Fruit fly (Drosophila melanogaster) whole organism, embryonic: Measurements from ENCODE around the gene CG13766.

Source experiments
- B-H1 ChIP-seq: fragments of 200-800 bp; sonication (Bioruptor generic); IDR thresholded peaks from 3 replicates; pipeline ENCODE4 v1.3.6; 2022; ENCODE audit warnings: missing biosample characterization, missing genetic modification characterization
- B-H2 ChIP-seq: fragments of 200-800 bp; sonication (Bioruptor generic); optimal IDR thresholded peaks from 2 replicates; lab custom pipeline; 2018; ENCODE audit warnings: missing biosample characterization, mild to moderate bottlenecking, missing genetic modification characterization
- C15 ChIP-seq: fragments of 200-800 bp; sonication (Bioruptor generic); IDR thresholded peaks from 3 replicates; pipeline ENCODE4 v1.3.6; 2022; ENCODE audit warnings: missing biosample characterization, missing genetic modification characterization
- CG10654 ChIP-seq: fragments of 200-800 bp; sonication (Bioruptor generic); optimal IDR thresholded peaks from 2 replicates; lab custom pipeline; 2016; ENCODE audit warnings: missing biosample characterization, missing genetic modification characterization
- CG13775 ChIP-seq: fragments of 200-800 bp; sonication (Bioruptor generic); optimal IDR thresholded peaks from 3 replicates; lab custom pipeline; 2017; ENCODE audit warnings: missing biosample characterization, mild to moderate bottlenecking, missing genetic modification characterization
- CG14860 ChIP-seq: fragments of 200-800 bp; sonication (Bioruptor generic); IDR thresholded peaks from 3 replicates; pipeline ENCODE4 v1.3.6; 2022; ENCODE audit warnings: missing biosample characterization, missing genetic modification characterization; ENCODE audit not compliant: partially characterized antibody
- CG17328 ChIP-seq: fragments of 200-800 bp; sonication (Bioruptor generic); IDR thresholded peaks from 2 replicates; pipeline ENCODE4 v1.3.6; 2022; ENCODE audit warnings: missing biosample characterization, missing genetic modification characterization
- CG18476 ChIP-seq: fragments of 200-800 bp; sonication (Bioruptor generic); optimal IDR thresholded peaks from 2 replicates; lab custom pipeline; 2016; ENCODE audit warnings: missing biosample characterization, mild to moderate bottlenecking, missing genetic modification characterization
- CG3407 ChIP-seq: fragments of 200-800 bp; sonication (Bioruptor generic); optimal IDR thresholded peaks from 2 replicates; lab custom pipeline; 2018; ENCODE audit warnings: missing biosample characterization, mild to moderate bottlenecking, missing genetic modification characterization
- CG4404 ChIP-seq: fragments of 200-800 bp; sonication (Bioruptor generic); IDR thresholded peaks from 2 replicates; pipeline ENCODE4 v1.3.6; 2022; ENCODE audit warnings: missing biosample characterization, missing genetic modification characterization
- CG4424 ChIP-seq: fragments of 200-800 bp; sonication (Bioruptor generic); optimal IDR thresholded peaks from 3 replicates; lab custom pipeline; 2016; ENCODE audit warnings: missing biosample characterization, missing genetic modification characterization
- CG4820 ChIP-seq: fragments of 200-800 bp; sonication (Bioruptor generic); optimal IDR thresholded peaks from 3 replicates; lab custom pipeline; 2016; ENCODE audit warnings: missing biosample characterization, missing genetic modification characterization
- CG4854 ChIP-seq: fragments of 200-800 bp; sonication (Bioruptor generic); optimal IDR thresholded peaks from 2 replicates; lab custom pipeline; 2016; ENCODE audit warnings: missing biosample characterization, missing genetic modification characterization, inconsistent platforms
- CG7357 ChIP-seq: fragments of 200-800 bp; sonication (Bioruptor generic); IDR thresholded peaks from 3 replicates; pipeline ENCODE4 v1.3.6; 2022; ENCODE audit warnings: missing biosample characterization, missing genetic modification characterization
- CG8765 ChIP-seq: fragments of 200-800 bp; sonication (Bioruptor generic); IDR thresholded peaks from 2 replicates; pipeline ENCODE4 v1.3.6; 2022; ENCODE audit warnings: missing biosample characterization, missing genetic modification characterization
- CG8924 ChIP-seq: fragments of 200-800 bp; optimal IDR thresholded peaks from 3 replicates; lab custom pipeline; 2019; ENCODE audit warnings: missing biosample characterization, mild to moderate bottlenecking, missing genetic modification characterization, moderate library complexity
- CG9727 ChIP-seq: fragments of 200-800 bp; sonication (Bioruptor generic); optimal IDR thresholded peaks from 3 replicates; lab custom pipeline; 2017; ENCODE audit warnings: missing biosample characterization, mild to moderate bottlenecking, missing genetic modification characterization
- Deaf1 ChIP-seq: fragments of 200-800 bp; optimal IDR thresholded peaks from 3 replicates; lab custom pipeline; 2019; ENCODE audit warnings: missing biosample characterization, mild to moderate bottlenecking, missing genetic modification characterization, moderate library complexity
- Hand ChIP-seq: fragments of 200-800 bp; sonication (Bioruptor generic); optimal IDR thresholded peaks from 2 replicates; lab custom pipeline; 2017; ENCODE audit warnings: mild to moderate bottlenecking, missing biosample characterization, missing genetic modification reagents, missing genetic modification characterization
- Hr78 ChIP-seq, 2 experiments: fragments of 200-800 bp in 1 of 2; fragments of >200 bp in 1 of 2; sonication (Bioruptor generic) in 1 of 2; optimal IDR thresholded peaks; 2 replicates each; lab custom pipeline; 2017 to 2019; ENCODE audit warnings: missing biosample characterization in 2 of 2, missing genetic modification characterization in 2 of 2, mild to moderate bottlenecking in 1 of 2, moderate library complexity in 1 of 2
- Mes4 ChIP-seq: fragments of 200-800 bp; sonication (Bioruptor generic); optimal IDR thresholded peaks from 2 replicates; lab custom pipeline; 2016; ENCODE audit warnings: missing biosample characterization, missing genetic modification characterization
- NC2α ChIP-seq: fragments of 200-800 bp; sonication (Bioruptor generic); optimal IDR thresholded peaks from 2 replicates; lab custom pipeline; 2016; ENCODE audit warnings: missing biosample characterization, missing genetic modification characterization
- Nf-YB ChIP-seq: fragments of 200-800 bp; sonication (Bioruptor generic); optimal IDR thresholded peaks from 3 replicates; lab custom pipeline; 2019; ENCODE audit warnings: missing biosample characterization, mild to moderate bottlenecking, missing genetic modification characterization, moderate library complexity
- Pdp1 ChIP-seq, 2 experiments: fragments of 200-800 bp; sonication (Bioruptor generic); optimal IDR thresholded peaks; 3 replicates each; lab custom pipeline; 2016; ENCODE audit warnings: missing biosample characterization in 2 of 2, missing genetic modification characterization in 2 of 2, mild to moderate bottlenecking in 1 of 2, moderate library complexity in 1 of 2
- TFAM ChIP-seq: fragments of 200-800 bp; sonication (Bioruptor generic); optimal IDR thresholded peaks from 2 replicates; lab custom pipeline; 2017; ENCODE audit warnings: missing biosample characterization, missing genetic modification characterization, inconsistent platforms
- Tbp ChIP-seq: fragments of >200 bp; optimal IDR thresholded peaks from 2 replicates; lab custom pipeline; 2018; ENCODE audit warnings: missing biosample characterization, missing genetic modification characterization
- al ChIP-seq: fragments of 200-800 bp; sonication (Bioruptor generic); IDR thresholded peaks from 2 replicates; pipeline ENCODE4 v1.3.6; 2022; ENCODE audit warnings: missing biosample characterization, missing genetic modification characterization
- amos ChIP-seq: fragments of 200-800 bp; sonication (Bioruptor generic); IDR thresholded peaks from 2 replicates; pipeline ENCODE4 v1.3.6; 2022; ENCODE audit warnings: missing biosample characterization, missing genetic modification characterization; ENCODE audit not compliant: partially characterized antibody
- bsh ChIP-seq, 2 experiments: fragments of 200-800 bp; sonication (Bioruptor generic); optimal IDR thresholded peaks; 2 replicates each; lab custom pipeline; 2017 to 2018; ENCODE audit warnings: mild to moderate bottlenecking in 2 of 2, missing biosample characterization in 2 of 2, missing genetic modification characterization in 2 of 2, moderate library complexity in 1 of 2
- cato ChIP-seq: fragments of 200-800 bp; sonication (Bioruptor generic); optimal IDR thresholded peaks from 2 replicates; lab custom pipeline; 2016; ENCODE audit warnings: missing biosample characterization, missing genetic modification characterization, borderline replicate concordance
- chif ChIP-seq, 2 experiments: fragments of 200-800 bp; sonication (Bioruptor generic); optimal IDR thresholded peaks; 3 replicates each; lab custom pipeline; 2016; ENCODE audit warnings: missing biosample characterization in 2 of 2, missing genetic modification characterization in 2 of 2
- crc ChIP-seq: fragments of 200-800 bp; sonication (Bioruptor generic); optimal IDR thresholded peaks from 2 replicates; lab custom pipeline; 2016; ENCODE audit warnings: missing biosample characterization, missing genetic modification characterization
- crol ChIP-seq: fragments of 200-800 bp; sonication (Bioruptor generic); IDR thresholded peaks from 2 replicates; pipeline ENCODE4 v1.3.6; 2022; ENCODE audit warnings: missing biosample characterization, missing genetic modification characterization
- emc ChIP-seq: fragments of 200-800 bp; sonication (Bioruptor generic); optimal IDR thresholded peaks from 2 replicates; lab custom pipeline; 2016; ENCODE audit warnings: missing biosample characterization, missing genetic modification characterization
- exex ChIP-seq: fragments of 200-800 bp; sonication (Bioruptor generic); optimal IDR thresholded peaks from 4 replicates; lab custom pipeline; 2018; ENCODE audit warnings: missing biosample characterization, mild to moderate bottlenecking, missing genetic modification characterization, moderate library complexity
- gcm ChIP-seq: fragments of 200-800 bp; sonication (Bioruptor generic); optimal IDR thresholded peaks from 2 replicates; lab custom pipeline; 2019; ENCODE audit warnings: missing biosample characterization, mild to moderate bottlenecking, missing genetic modification characterization, moderate library complexity
- gcm2 ChIP-seq: fragments of 200-800 bp; sonication (Bioruptor generic); optimal IDR thresholded peaks from 2 replicates; lab custom pipeline; 2016; ENCODE audit warnings: missing biosample characterization, missing genetic modification characterization
- ham ChIP-seq: fragments of 200-800 bp; sonication (Bioruptor generic); IDR thresholded peaks from 2 replicates; pipeline ENCODE4 v1.3.6; 2022; ENCODE audit warnings: missing biosample characterization, missing genetic modification characterization
- her ChIP-seq: fragments of 200-800 bp; sonication (Bioruptor generic); optimal IDR thresholded peaks from 2 replicates; lab custom pipeline; 2016; ENCODE audit warnings: missing biosample characterization, missing genetic modification characterization
- hth ChIP-seq: fragments of >200 bp; optimal IDR thresholded peaks from 2 replicates; lab custom pipeline; 2017; ENCODE audit warnings: inconsistent platforms
- kay ChIP-seq: fragments of 200-800 bp; sonication (Bioruptor generic); optimal IDR thresholded peaks from 2 replicates; lab custom pipeline; 2016; ENCODE audit warnings: missing biosample characterization, missing genetic modification characterization
- nau ChIP-seq: fragments of 200-800 bp; sonication (Bioruptor generic); optimal IDR thresholded peaks from 3 replicates; lab custom pipeline; 2017; ENCODE audit warnings: missing biosample characterization, mild to moderate bottlenecking, missing genetic modification characterization, missing genetic modification reagents
- pfk ChIP-seq: fragments of 200-800 bp; sonication (Bioruptor generic); optimal IDR thresholded peaks from 2 replicates; lab custom pipeline; 2018; ENCODE audit warnings: missing biosample characterization, mild to moderate bottlenecking, missing genetic modification characterization, moderate library complexity
- psq ChIP-seq: fragments of 200-800 bp; sonication (Bioruptor generic); optimal IDR thresholded peaks from 2 replicates; lab custom pipeline; 2017; ENCODE audit warnings: missing biosample characterization, missing genetic modification characterization
- sc ChIP-seq, 3 experiments: fragments of >200 bp in 2 of 3; fragments of 200-800 bp in 1 of 3; sonication (Bioruptor generic) in 1 of 3; optimal IDR thresholded peaks; 2 replicates in 2 of 3; 3 replicates in 1 of 3; lab custom pipeline; 2017; ENCODE audit warnings: mild to moderate bottlenecking in 1 of 3, missing biosample characterization in 1 of 3, missing genetic modification characterization in 1 of 3, missing genetic modification reagents in 1 of 3
- sd ChIP-seq: fragments of 200-800 bp; sonication (Bioruptor generic); optimal IDR thresholded peaks from 3 replicates; lab custom pipeline; 2018; ENCODE audit warnings: missing biosample characterization, mild to moderate bottlenecking, missing genetic modification characterization, moderate library complexity
- sug ChIP-seq: fragments of 200-800 bp; optimal IDR thresholded peaks from 2 replicates; lab custom pipeline; 2019; ENCODE audit warnings: missing biosample characterization, mild to moderate bottlenecking, missing genetic modification characterization, moderate library complexity
- tap ChIP-seq: fragments of 200-800 bp; optimal IDR thresholded peaks from 3 replicates; lab custom pipeline; 2019; ENCODE audit warnings: missing biosample characterization, mild to moderate bottlenecking, missing genetic modification characterization, moderate library complexity
- z ChIP-seq: fragments of 200-800 bp; sonication (Bioruptor generic); IDR thresholded peaks from 3 replicates; pipeline ENCODE4 v1.3.6; 2022; ENCODE audit warnings: missing biosample characterization, missing genetic modification characterization
- zfh2 ChIP-seq: fragments of 200-800 bp; sonication (Bioruptor generic); optimal IDR thresholded peaks from 2 replicates; lab custom pipeline; 2016; ENCODE audit warnings: missing biosample characterization, missing genetic modification characterization

CG13766 gene

DNA sequence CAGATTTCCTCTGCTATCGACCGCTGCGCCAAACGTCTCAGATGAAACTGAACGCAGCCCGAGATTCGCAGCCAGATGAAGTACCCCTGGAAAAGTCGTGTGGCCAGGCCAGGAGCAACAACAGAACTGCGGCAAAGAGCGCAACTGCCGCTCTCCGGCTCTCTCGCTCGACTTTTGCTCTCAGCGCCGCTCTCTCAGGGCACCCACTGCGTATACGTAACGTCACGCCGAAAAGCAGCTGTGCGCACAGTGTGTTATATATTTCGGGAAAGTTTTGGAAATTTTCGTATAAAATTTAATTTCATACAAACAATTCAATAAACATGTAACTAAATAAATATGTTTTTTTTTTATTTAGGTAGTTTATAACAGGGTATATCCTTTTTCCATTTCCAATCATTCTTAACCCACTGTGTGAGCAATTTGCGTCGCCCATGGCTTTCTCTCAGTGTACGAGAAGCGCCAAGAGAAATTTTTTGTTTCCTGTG, 35.1 kb upstream of the CG13766 start, which contains the start of gene Dpp10 (continued):
- TF ChIP-seq Pdp1 (GFP tag; optimal IDR thresholded peaks at IDR 0.05; lab: Kevin White, UChicago): peak; percentile 87
- TF ChIP-seq CG4404: peak; percentile 92
- TF ChIP-seq CG3407 (GFP tag; lab: Kevin White, UChicago): peak; percentile 69
- 0 out of 3 replicates have a peak, but pooled peaks have one; percentile 14 for TF ChIP-seq CG14860
- TF ChIP-seq Deaf1 (tag; lab: Kevin White, UChicago): peak; percentile 74
- peak; percentile 80 for TF ChIP-seq her (GFP tag; lab: Kevin White, UChicago)
- TF ChIP-seq nau: peak; percentile 80
- TF ChIP-seq ham: peak; percentile 93
- TF ChIP-seq sc (optimal IDR thresholded peaks at IDR 0.05; lab: Kevin White, UChicago): no peak
- peak; percentile 61 for TF ChIP-seq sc (GFP tag; optimal IDR thresholded peaks at IDR 0.05; lab: Kevin White, UChicago)
- no peak for TF ChIP-seq hth
- peak; percentile 79 for TF ChIP-seq tap (tag; lab: Kevin White, UChicago)
- no peak for TF ChIP-seq Hr78 (GFP tag; optimal IDR thresholded peaks at IDR 0.05; lab: Kevin White, UChicago)
- TF ChIP-seq bsh (GFP tag; optimal IDR thresholded peaks at IDR 0.05; lab: Kevin White, UChicago): no peak
- peak; percentile 73 for TF ChIP-seq sd
- TF ChIP-seq Mes4 (GFP tag; lab: Kevin White, UChicago): peak; percentile 62
- TF ChIP-seq z (GFP tag; lab: Robert Waterston, UW): 0 out of 3 replicates have a peak, but pooled peaks have one; percentile 37
- no peak; the same call in 1 of the 2 replicates for TF ChIP-seq amos (GFP tag; lab: Robert Waterston, UW)
- TF ChIP-seq crol (GFP tag; lab: Robert Waterston, UW): no peak
- TF ChIP-seq CG13775 (GFP tag; lab: Kevin White, UChicago): peak; percentile 85
- TF ChIP-seq cato (GFP tag; lab: Kevin White, UChicago): peak; percentile 55
- TF ChIP-seq al (GFP tag; lab: Robert Waterston, UW): peak; percentile 96
- TF ChIP-seq gcm (GFP tag; lab: Kevin White, UChicago): peak; percentile 68
- peak; percentile 92 for TF ChIP-seq B-H1 (GFP tag; lab: Robert Waterston, UW)
- peak; percentile 89 for TF ChIP-seq CG7357 (GFP tag; lab: Robert Waterston, UW)
- TF ChIP-seq C15 (GFP tag; lab: Robert Waterston, UW): peak; percentile 94
- TF ChIP-seq psq (GFP tag; lab: Kevin White, UChicago): peak; percentile 12
- peak; percentile 72 for TF ChIP-seq CG4820 (GFP tag; lab: Kevin White, UChicago)
- peak; percentile 93 for TF ChIP-seq zfh2 (GFP tag; lab: Kevin White, UChicago)
- peak; percentile 92 for TF ChIP-seq CG17328 (GFP tag; lab: Robert Waterston, UW)
- peak; percentile 69 for TF ChIP-seq CG10654 (GFP tag; lab: Kevin White, UChicago)
- TF ChIP-seq crc (GFP tag; lab: Kevin White, UChicago): peak; percentile 23
- peak; percentile 30 for TF ChIP-seq NC2α (GFP tag; lab: Kevin White, UChicago)
- TF ChIP-seq sug: peak; percentile 91
- TF ChIP-seq B-H2 (GFP tag; lab: Kevin White, UChicago): peak; percentile 94
- TF ChIP-seq Nf-YB (GFP tag; lab: Kevin White, UChicago): peak; percentile 41
- peak; percentile 83 for TF ChIP-seq emc (GFP tag; lab: Kevin White, UChicago)
- peak; percentile 87 for TF ChIP-seq CG4854
- TF ChIP-seq pfk (GFP tag; lab: Kevin White, UChicago): no peak
- peak; percentile 73 for TF ChIP-seq CG4424 (GFP tag; lab: Kevin White, UChicago)
- TF ChIP-seq CG8765 (GFP tag; lab: Robert Waterston, UW): peak; percentile 77; the same call in 1 of the 2 replicates
- TF ChIP-seq gcm2 (GFP tag; lab: Kevin White, UChicago): peak; percentile 78
- TF ChIP-seq CG9727 (GFP tag; lab: Kevin White, UChicago): peak; percentile 89
- no peak for TF ChIP-seq Tbp (GFP tag; lab: Kevin White, UChicago)
- TF ChIP-seq TFAM (GFP tag; lab: Kevin White, UChicago): no peak
- TF ChIP-seq exex (tag; lab: Kevin White, UChicago): peak; percentile 66
- peak; percentile 81 to 87 for TF ChIP-seq chif (GFP tag; optimal IDR thresholded peaks at IDR 0.05; lab: Kevin White, UChicago)
- peak; percentile 72 for TF ChIP-seq kay (GFP tag; lab: Kevin White, UChicago)
- peak; percentile 84 for TF ChIP-seq CG18476 (GFP tag; lab: Kevin White, UChicago)
- peak; percentile 90 for TF ChIP-seq CG8924 (tag; lab: Kevin White, UChicago)
- TF ChIP-seq Hand (GFP tag; lab: Kevin White, UChicago): peak; percentile 95
